Worm (Caenorhabditis elegans): Measurements from ENCODE around the gene dyf-6.
A peak's percentile ranks its signal among the peaks of the same experiment; 100 is the strongest.

The dyf-6 gene

ce11 chrX:10393362-10393761 is 7.1 kb upstream of the dyf-6 start:
- TF ChIP-seq sem-2 (GFP tag; optimal IDR thresholded peaks at IDR 0.05) (no peak), lin-13 (tag; optimal IDR thresholded peaks at IDR 0.05) (no peak), unc-62 (GFP tag; optimal IDR thresholded peaks at IDR 0.05) (no peak), tbx-8 (GFP tag; optimal IDR thresholded peaks at IDR 0.05) (no peak), lsy-2 (tag; optimal IDR thresholded peaks at IDR 0.05) (no peak), ztf-11 (tag; optimal IDR thresholded peaks at IDR 0.05) (no peak), bed-3 (GFP tag; optimal IDR thresholded peaks at IDR 0.05) (no peak), flh-1 (GFP tag; optimal IDR thresholded peaks at IDR 0.05) (no peak), elt-3 (tag; optimal IDR thresholded peaks at IDR 0.05) (no peak), nhr-2 (tag; optimal IDR thresholded peaks at IDR 0.05) (no peak), ceh-83 (GFP tag; optimal IDR thresholded peaks at IDR 0.05) (no peak)

DNA sequence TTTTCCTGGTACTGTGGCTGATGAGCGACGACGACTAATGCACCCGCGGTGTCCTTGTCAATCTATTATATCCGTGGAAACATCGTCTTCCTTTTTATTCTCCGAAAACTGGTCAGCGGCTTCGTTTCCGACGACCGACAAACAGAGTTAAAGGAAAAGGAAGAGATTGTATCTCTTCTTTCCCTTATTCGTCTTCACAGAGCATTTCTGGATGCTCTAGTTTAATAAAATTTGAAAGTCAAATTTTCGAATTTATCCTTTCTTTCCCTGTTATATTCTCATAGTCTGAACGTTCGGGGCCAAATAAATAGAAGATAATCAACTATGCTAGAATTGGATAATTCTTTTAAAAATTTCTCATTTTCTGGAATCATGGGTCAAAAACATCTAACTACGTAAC is 6.5 kb upstream of the dyf-6 start:
- TF ChIP-seq ces-1 (GFP tag; optimal IDR thresholded peaks at IDR 0.05): peak; percentile 78
- no peak for TF ChIP-seq elt-1 (tag; optimal IDR thresholded peaks at IDR 0.05; ENCODE audit: borderline replicate concordance, insufficient read depth)

DNA sequence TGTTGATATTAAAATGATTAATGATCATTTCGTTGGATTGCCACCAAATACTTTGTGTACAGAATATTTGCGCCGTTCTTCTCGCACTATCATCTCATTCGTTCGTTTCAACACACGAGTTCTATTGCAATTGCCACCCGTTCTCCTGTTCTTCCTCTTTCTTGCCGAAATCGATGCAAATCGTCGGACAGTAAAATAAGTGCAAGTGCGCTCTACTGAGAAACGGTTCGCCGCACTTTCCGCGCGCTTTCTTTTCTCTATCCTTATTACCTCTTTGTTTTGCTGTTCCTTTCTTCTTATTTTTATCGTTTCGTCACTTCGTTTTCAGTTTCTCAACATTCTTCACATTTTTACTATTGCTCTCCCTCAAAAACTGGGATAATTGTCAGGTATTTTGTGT is 4.9 kb upstream of the dyf-6 start:
- TF ChIP-seq nhr-12 (tag; optimal IDR thresholded peaks at IDR 0.05) (no peak), ceh-43 (GFP tag; optimal IDR thresholded peaks at IDR 0.05) (no peak), cnd-1 (tag; optimal IDR thresholded peaks at IDR 0.05) (no peak), nhr-2 (tag; optimal IDR thresholded peaks at IDR 0.05) (no peak), flh-1 (GFP tag; optimal IDR thresholded peaks at IDR 0.05) (no peak), pha-4 (tag; optimal IDR thresholded peaks at IDR 0.05) (peak; percentile 4), sptf-1 (tag; optimal IDR thresholded peaks at IDR 0.05) (no peak), ces-1 (GFP tag; optimal IDR thresholded peaks at IDR 0.05) (no peak), ceh-83 (GFP tag; optimal IDR thresholded peaks at IDR 0.05) (no peak), nhr-28 (tag; optimal IDR thresholded peaks at IDR 0.05) (no peak), nhr-76 (tag; optimal IDR thresholded peaks at IDR 0.05) (no peak), mls-2 (tag; optimal IDR thresholded peaks at IDR 0.05) (peak; percentile 16), mab-5 (tag; optimal IDR thresholded peaks at IDR 0.05) (no peak), elt-1 (tag; optimal IDR thresholded peaks at IDR 0.05; ENCODE audit: borderline replicate concordance, insufficient read depth) (peak; percentile 11), tbx-8 (GFP tag; optimal IDR thresholded peaks at IDR 0.05) (no peak), hlh-1 (tag; optimal IDR thresholded peaks at IDR 0.05) (no peak), unc-120 (tag; optimal IDR thresholded peaks at IDR 0.05; ENCODE audit: poor library complexity, severe bottlenecking) (no peak), elt-3 (tag; optimal IDR thresholded peaks at IDR 0.05) (no peak), drap-1 (GFP tag; optimal IDR thresholded peaks at IDR 0.05) (no peak), M03D4.4 (tag; optimal IDR thresholded peaks at IDR 0.05) (no peak), unc-62 (GFP tag; optimal IDR thresholded peaks at IDR 0.05) (no peak), bed-3 (GFP tag; optimal IDR thresholded peaks at IDR 0.05) (no peak), sem-2 (GFP tag; optimal IDR thresholded peaks at IDR 0.05) (no peak), ham-2 (GFP tag; optimal IDR thresholded peaks at IDR 0.05) (peak; percentile 20), lin-32 (GFP tag; optimal IDR thresholded peaks at IDR 0.05) (no peak), snpc-4 (tag; optimal IDR thresholded peaks at IDR 0.05) (no peak), blmp-1 (tag; optimal IDR thresholded peaks at IDR 0.05) (peak; percentile 22), lsy-2 (tag; optimal IDR thresholded peaks at IDR 0.05) (no peak), unc-39 (tag; optimal IDR thresholded peaks at IDR 0.05) (no peak), ceh-39 (tag; optimal IDR thresholded peaks at IDR 0.05) (peak; percentile 60), lin-13 (tag; optimal IDR thresholded peaks at IDR 0.05) (peak; percentile 45), nhr-237 (tag; optimal IDR thresholded peaks at IDR 0.05) (no peak), mep-1 (tag; optimal IDR thresholded peaks at IDR 0.05) (peak; percentile 32), ztf-11 (tag; optimal IDR thresholded peaks at IDR 0.05) (no peak), zip-8 (tag; optimal IDR thresholded peaks at IDR 0.05) (no peak)

- no peak for TF ChIP-seq sptf-1 (tag; optimal IDR thresholded peaks at IDR 0.05)
- TF ChIP-seq blmp-1 (tag; optimal IDR thresholded peaks at IDR 0.05): no peak
- no peak for TF ChIP-seq pha-4 (tag; optimal IDR thresholded peaks at IDR 0.05)
- no peak for TF ChIP-seq nhr-2 (tag; optimal IDR thresholded peaks at IDR 0.05)
- no peak for TF ChIP-seq elt-1 (tag; optimal IDR thresholded peaks at IDR 0.05; ENCODE audit: borderline replicate concordance, insufficient read depth)
Observed at ce11 chrX:10386001-10386400, 307 bp downstream of the dyf-6 start.

All from whole organism, mixed stage, embryonic.